Fruit fly (Drosophila melanogaster) whole organism, embryonic: ENCODE measurements around the gene Or22c.

Experiments used
- Bdp1 ChIP-seq: fragments of 200-800 bp; sonication (Bioruptor generic); optimal IDR thresholded peaks from 3 replicates; lab custom pipeline; 2016; ENCODE audit warnings: missing biosample characterization, missing genetic modification characterization
- CG1024 ChIP-seq: fragments of 200-800 bp; sonication (Bioruptor generic); IDR thresholded peaks from 2 replicates; pipeline ENCODE4 v1.3.6; 2022; ENCODE audit warnings: missing biosample characterization, missing genetic modification characterization
- CG10462 ChIP-seq: fragments of 200-800 bp; sonication (Bioruptor generic); optimal IDR thresholded peaks from 2 replicates; lab custom pipeline; 2016; ENCODE audit warnings: missing biosample characterization, missing genetic modification characterization
- CG10543 ChIP-seq: fragments of 200-800 bp; sonication (Bioruptor generic); optimal IDR thresholded peaks from 3 replicates; lab custom pipeline; 2017; ENCODE audit warnings: missing biosample characterization, mild to moderate bottlenecking, missing genetic modification characterization, moderate library complexity
- CG10959 ChIP-seq: fragments of 200-800 bp; sonication (Bioruptor generic); IDR thresholded peaks from 2 replicates; pipeline ENCODE4 v1.3.6; 2022; ENCODE audit warnings: missing biosample characterization, missing genetic modification characterization
- CG11085 ChIP-seq: fragments of 200-800 bp; sonication (Bioruptor generic); IDR thresholded peaks from 2 replicates; pipeline ENCODE4 v1.3.6; 2022; ENCODE audit warnings: missing biosample characterization, missing genetic modification characterization
- CG11093 ChIP-seq: fragments of 200-800 bp; sonication (Bioruptor generic); IDR thresholded peaks from 3 replicates; pipeline ENCODE4 v1.3.6; 2022; ENCODE audit warnings: missing biosample characterization, missing genetic modification characterization
- CG11696 ChIP-seq: fragments of 200-800 bp; sonication (Bioruptor generic); IDR thresholded peaks from 2 replicates; pipeline ENCODE4 v1.3.6; 2022; ENCODE audit warnings: missing biosample characterization, missing genetic modification characterization
- CG14667 ChIP-seq: fragments of 200-800 bp; sonication (Bioruptor generic); IDR thresholded peaks from 2 replicates; pipeline ENCODE4 v1.3.6; 2022; ENCODE audit warnings: missing biosample characterization, missing genetic modification characterization
- CG14965 ChIP-seq: fragments of 200-800 bp; sonication (Bioruptor generic); optimal IDR thresholded peaks from 2 replicates; lab custom pipeline; 2016; ENCODE audit warnings: missing biosample characterization, missing genetic modification characterization, borderline replicate concordance
- CG15011 ChIP-seq: fragments of 200-800 bp; sonication (Bioruptor generic); optimal IDR thresholded peaks from 3 replicates; lab custom pipeline; 2018; ENCODE audit warnings: missing biosample characterization, mild to moderate bottlenecking, missing genetic modification characterization
- CG1603 ChIP-seq: fragments of 200-800 bp; sonication (Bioruptor generic); optimal IDR thresholded peaks from 2 replicates; lab custom pipeline; 2019; ENCODE audit warnings: missing biosample characterization, mild to moderate bottlenecking, missing genetic modification characterization, moderate library complexity
- CG16813 ChIP-seq: fragments of 200-800 bp; sonication (Bioruptor generic); IDR thresholded peaks from 3 replicates; pipeline ENCODE4 v1.3.6; 2022; ENCODE audit warnings: missing biosample characterization, missing genetic modification characterization; ENCODE audit not compliant: partially characterized antibody
- CG17612 ChIP-seq: fragments of 200-800 bp; sonication (Bioruptor generic); IDR thresholded peaks from 2 replicates; pipeline ENCODE4 v1.3.6; 2022; ENCODE audit warnings: missing biosample characterization, missing genetic modification characterization
- CG18011 ChIP-seq: fragments of 200-800 bp; sonication (Bioruptor generic); optimal IDR thresholded peaks from 2 replicates; lab custom pipeline; 2017; ENCODE audit warnings: missing biosample characterization, missing genetic modification characterization, mild to moderate bottlenecking, moderate library complexity, missing genotype
- CG2120 ChIP-seq: fragments of 200-800 bp; sonication (Bioruptor generic); optimal IDR thresholded peaks from 3 replicates; lab custom pipeline; 2016; ENCODE audit warnings: missing biosample characterization, missing genetic modification characterization
- CG2199 ChIP-seq: fragments of 200-800 bp; sonication (Bioruptor generic); IDR thresholded peaks from 3 replicates; pipeline ENCODE4 v1.3.6; 2022; ENCODE audit warnings: missing biosample characterization, missing genetic modification characterization
- CG2678 ChIP-seq: fragments of 200-800 bp; sonication (Bioruptor generic); optimal IDR thresholded peaks from 3 replicates; lab custom pipeline; 2019; ENCODE audit warnings: missing biosample characterization, mild to moderate bottlenecking, missing genetic modification characterization, moderate library complexity
- CG3847 ChIP-seq: fragments of 200-800 bp; sonication (Bioruptor generic); IDR thresholded peaks from 2 replicates; pipeline ENCODE4 v1.3.6; 2022; ENCODE audit warnings: missing biosample characterization, missing genetic modification characterization
- CG42726 ChIP-seq: fragments of 200-800 bp; sonication (Bioruptor generic); IDR thresholded peaks from 2 replicates; pipeline ENCODE4 v1.3.6; 2022; ENCODE audit warnings: missing biosample characterization, missing genetic modification characterization; ENCODE audit not compliant: partially characterized antibody
- CG6791 ChIP-seq: fragments of 200-800 bp; sonication (Bioruptor generic); IDR thresholded peaks from 3 replicates; pipeline ENCODE4 v1.3.6; 2022; ENCODE audit warnings: missing biosample characterization, missing genetic modification characterization; ENCODE audit not compliant: partially characterized antibody
- CG7839 ChIP-seq: fragments of 200-800 bp; sonication (Bioruptor generic); optimal IDR thresholded peaks from 3 replicates; lab custom pipeline; 2018; ENCODE audit warnings: missing biosample characterization, mild to moderate bottlenecking, missing genetic modification characterization, moderate library complexity
- CG8359 ChIP-seq: fragments of 200-800 bp; sonication (Bioruptor generic); optimal IDR thresholded peaks from 2 replicates; lab custom pipeline; 2017; ENCODE audit warnings: missing biosample characterization, mild to moderate bottlenecking, missing genetic modification characterization, borderline replicate concordance
- CG8765 ChIP-seq: fragments of 200-800 bp; sonication (Bioruptor generic); IDR thresholded peaks from 2 replicates; pipeline ENCODE4 v1.3.6; 2022; ENCODE audit warnings: missing biosample characterization, missing genetic modification characterization
- Dbx ChIP-seq: fragments of 200-800 bp; sonication (Bioruptor generic); IDR thresholded peaks from 3 replicates; pipeline ENCODE4 v1.3.6; 2022; ENCODE audit warnings: missing biosample characterization, missing genetic modification characterization
- Fer3 ChIP-seq: fragments of 200-800 bp; sonication (Bioruptor generic); optimal IDR thresholded peaks from 2 replicates; lab custom pipeline; 2018; ENCODE audit warnings: missing biosample characterization, mild to moderate bottlenecking, missing genetic modification characterization, moderate library complexity
- HLH4C ChIP-seq: fragments of 200-800 bp; sonication (Bioruptor generic); IDR thresholded peaks from 3 replicates; pipeline ENCODE4 v1.3.6; 2022; ENCODE audit warnings: missing biosample characterization, missing genetic modification characterization; ENCODE audit not compliant: partially characterized antibody
- MESR4 ChIP-seq: fragments of 200-800 bp; sonication (Bioruptor generic); optimal IDR thresholded peaks from 2 replicates; lab custom pipeline; 2018; ENCODE audit warnings: missing biosample characterization, mild to moderate bottlenecking, missing genetic modification characterization, moderate library complexity
- Optix ChIP-seq: fragments of 200-800 bp; sonication (Bioruptor generic); IDR thresholded peaks from 3 replicates; pipeline ENCODE4 v1.3.6; 2022; ENCODE audit warnings: missing biosample characterization, missing genetic modification characterization
- Ravus ChIP-seq: fragments of 200-800 bp; sonication (Bioruptor generic); IDR thresholded peaks from 2 replicates; pipeline ENCODE4 v1.3.6; 2022; ENCODE audit warnings: missing biosample characterization, missing genetic modification characterization
- Rfx ChIP-seq: fragments of 200-800 bp; sonication (Bioruptor generic); IDR thresholded peaks from 2 replicates; pipeline ENCODE4 v1.3.6; 2022; ENCODE audit warnings: missing biosample characterization, missing genetic modification characterization
- Six4 ChIP-seq: fragments of 200-800 bp; sonication (Bioruptor generic); optimal IDR thresholded peaks from 2 replicates; lab custom pipeline; 2016; ENCODE audit warnings: missing biosample characterization, missing genetic modification characterization
- Sry-β ChIP-seq: fragments of 200-800 bp; sonication (Bioruptor generic); optimal IDR thresholded peaks from 2 replicates; lab custom pipeline; 2018; ENCODE audit warnings: missing biosample characterization, mild to moderate bottlenecking, missing genetic modification characterization, moderate library complexity
- Xbp1 ChIP-seq: fragments of 200-800 bp; sonication (Bioruptor generic); optimal IDR thresholded peaks from 3 replicates; lab custom pipeline; 2016; ENCODE audit warnings: missing biosample characterization, mild to moderate bottlenecking, missing genetic modification characterization
- az2 ChIP-seq: fragments of 200-800 bp; sonication (Bioruptor generic); optimal IDR thresholded peaks from 3 replicates; lab custom pipeline; 2016; ENCODE audit warnings: missing biosample characterization, missing genetic modification characterization
- dmrt99B ChIP-seq: fragments of 200-800 bp; sonication (Bioruptor generic); optimal IDR thresholded peaks from 2 replicates; lab custom pipeline; 2018; ENCODE audit warnings: missing biosample characterization, mild to moderate bottlenecking, missing genetic modification characterization, moderate library complexity
- dysf ChIP-seq: fragments of 200-800 bp; sonication (Bioruptor generic); IDR thresholded peaks from 3 replicates; pipeline ENCODE4 v1.3.6; 2022; ENCODE audit warnings: missing biosample characterization, missing genetic modification characterization
- fd102C ChIP-seq: fragments of 200-800 bp; sonication (Bioruptor generic); optimal IDR thresholded peaks from 2 replicates; lab custom pipeline; 2018; ENCODE audit warnings: missing biosample characterization, mild to moderate bottlenecking, missing genetic modification characterization, moderate library complexity
- gce ChIP-seq: fragments of 200-800 bp; sonication (Bioruptor generic); IDR thresholded peaks from 3 replicates; pipeline ENCODE4 v1.3.6; 2022; ENCODE audit warnings: missing biosample characterization, missing genetic modification characterization
- gfzf ChIP-seq: fragments of 200-800 bp; sonication (Bioruptor generic); optimal IDR thresholded peaks from 2 replicates; lab custom pipeline; 2016; ENCODE audit warnings: missing biosample characterization, mild to moderate bottlenecking, missing genetic modification characterization, moderate library complexity
- grau ChIP-seq: fragments of 200-800 bp; optimal IDR thresholded peaks from 3 replicates; lab custom pipeline; 2019; ENCODE audit warnings: missing biosample characterization, mild to moderate bottlenecking, missing genetic modification characterization, moderate library complexity
- gsb-n ChIP-seq: fragments of 200-800 bp; sonication (Bioruptor generic); optimal IDR thresholded peaks from 3 replicates; lab custom pipeline; 2018; ENCODE audit warnings: missing biosample characterization, mild to moderate bottlenecking, missing genetic modification characterization
- lab ChIP-seq: fragments of 200-800 bp; sonication (Bioruptor generic); optimal IDR thresholded peaks from 3 replicates; lab custom pipeline; 2017; ENCODE audit warnings: missing biosample characterization, missing genetic modification characterization, mild to moderate bottlenecking, moderate library complexity, missing genetic modification reagents
- lmd ChIP-seq: fragments of 200-800 bp; sonication (Bioruptor generic); IDR thresholded peaks from 2 replicates; pipeline ENCODE4 v1.3.6; 2022; ENCODE audit warnings: missing biosample characterization, missing genetic modification characterization
- prd ChIP-seq, 3 experiments: fragments of >200 bp in 2 of 3; fragments of 200-800 bp in 1 of 3; sonication (Bioruptor generic) in 1 of 3; optimal IDR thresholded peaks in 2 of 3; IDR thresholded peaks in 1 of 3; 2 replicates in 2 of 3; 3 replicates in 1 of 3; pipeline versions ENCODE4 v1.3.6 to Lab custom; 2017 to 2022; ENCODE audit warnings: missing biosample characterization in 1 of 3, missing genetic modification characterization in 1 of 3
- repo ChIP-seq: fragments of 200-800 bp; sonication (Bioruptor generic); optimal IDR thresholded peaks from 2 replicates; lab custom pipeline; 2016; ENCODE audit warnings: missing biosample characterization, missing genetic modification characterization
- ssp ChIP-seq: fragments of 200-800 bp; sonication (Bioruptor generic); IDR thresholded peaks from 2 replicates; pipeline ENCODE4 v1.3.6; 2022; ENCODE audit warnings: missing biosample characterization, missing genetic modification characterization
- tna ChIP-seq: fragments of 200-800 bp; sonication (Bioruptor generic); IDR thresholded peaks from 2 replicates; pipeline ENCODE4 v1.3.6; 2022; ENCODE audit warnings: missing biosample characterization, missing genetic modification characterization; ENCODE audit not compliant: partially characterized antibody
- ttk ChIP-seq: fragments of 200-800 bp; sonication (Bioruptor generic); IDR thresholded peaks from 2 replicates; pipeline ENCODE4 v2.1.2; 2022; ENCODE audit warnings: missing biosample characterization, missing genetic modification characterization
- wek ChIP-seq: fragments of 200-800 bp; sonication (Bioruptor generic); optimal IDR thresholded peaks from 3 replicates; lab custom pipeline; 2018; ENCODE audit warnings: missing biosample characterization, mild to moderate bottlenecking, missing genetic modification characterization, moderate library complexity

Or22c gene

dm6 chr2L:2090235-2090634 lies 35.8 kb downstream of the Or22c start (continued):
- TF ChIP-seq fd102C, result no peak
- no peak for TF ChIP-seq az2 (GFP tag; lab: Kevin White, UChicago)
- TF ChIP-seq grau (tag; lab: Kevin White, UChicago), result no peak
- TF ChIP-seq CG17612 (GFP tag; lab: Robert Waterston, UW), result no peak
- no peak for TF ChIP-seq Fer3 (tag; lab: Kevin White, UChicago)
- no peak for TF ChIP-seq Optix
- TF ChIP-seq prd (optimal IDR thresholded peaks at IDR 0.05; lab: Kevin White, UChicago), result no peak
- peak; percentile 27; the same call in 1 of the 3 replicates for TF ChIP-seq prd (GFP tag; IDR thresholded peaks at IDR 0.05; lab: Robert Waterston, UW)
- TF ChIP-seq tna (GFP tag; lab: Robert Waterston, UW), result no peak
- no peak for TF ChIP-seq Ravus (GFP tag; lab: Robert Waterston, UW)
- no peak; the same call in 1 of the 2 replicates for TF ChIP-seq CG8765 (GFP tag; lab: Robert Waterston, UW)
- peak; percentile 4 for TF ChIP-seq CG7839 (tag; lab: Kevin White, UChicago)
- peak; percentile 21; the same call in 1 of the 2 replicates for TF ChIP-seq ssp (GFP tag; lab: Robert Waterston, UW)
- no peak for TF ChIP-seq Xbp1 (GFP tag; lab: Kevin White, UChicago)
- TF ChIP-seq lab, result peak; percentile 23
- no peak for TF ChIP-seq CG18011 (GFP tag; lab: Kevin White, UChicago)
- no peak for TF ChIP-seq CG2199 (GFP tag; lab: Robert Waterston, UW)
- TF ChIP-seq dysf, result 0 out of 3 replicates have a peak, but pooled peaks have one; percentile 32
- TF ChIP-seq Sry-β (GFP tag; lab: Kevin White, UChicago), result no peak
- TF ChIP-seq CG16813 (GFP tag; lab: Robert Waterston, UW), result no peak
- TF ChIP-seq CG14965 (GFP tag; lab: Kevin White, UChicago), result no peak
- TF ChIP-seq CG11696 (GFP tag; lab: Robert Waterston, UW), result no peak
- no peak for TF ChIP-seq CG10959 (GFP tag; lab: Robert Waterston, UW)
- TF ChIP-seq ttk (GFP tag; lab: Robert Waterston, UW), result no peak
- no peak for TF ChIP-seq repo (GFP tag; lab: Kevin White, UChicago)
- no peak for TF ChIP-seq gfzf
- no peak for TF ChIP-seq wek
- peak; percentile 16 for TF ChIP-seq CG2678 (tag; lab: Kevin White, UChicago)
- no peak for TF ChIP-seq Bdp1 (GFP tag; lab: Kevin White, UChicago)
- TF ChIP-seq CG1603 (tag; lab: Kevin White, UChicago), result peak; percentile 25
- no peak for TF ChIP-seq CG15011
- peak; percentile 17 for TF ChIP-seq dmrt99B (tag; lab: Kevin White, UChicago)
- no peak for TF ChIP-seq CG14667 (GFP tag; lab: Robert Waterston, UW)
- TF ChIP-seq Six4 (GFP tag; lab: Kevin White, UChicago), result no peak
- peak; percentile 24; the same call in 1 of the 2 replicates for TF ChIP-seq lmd (GFP tag; lab: Robert Waterston, UW)
- no peak for TF ChIP-seq CG11085 (GFP tag; lab: Robert Waterston, UW)
- no peak for TF ChIP-seq CG2120
- TF ChIP-seq MESR4 (GFP tag; lab: Kevin White, UChicago), result no peak
- no peak for TF ChIP-seq Dbx (GFP tag; lab: Robert Waterston, UW)
- TF ChIP-seq CG6791 (GFP tag; lab: Robert Waterston, UW), result no peak
- TF ChIP-seq Rfx, result peak; percentile 29; the same call in 1 of the 2 replicates
- TF ChIP-seq CG11093 (GFP tag; lab: Robert Waterston, UW), result no peak
- no peak for TF ChIP-seq CG10543 (GFP tag; lab: Kevin White, UChicago)
- TF ChIP-seq gsb-n, result no peak
- no peak for TF ChIP-seq HLH4C (GFP tag; lab: Robert Waterston, UW)
- TF ChIP-seq CG8359 (GFP tag; lab: Kevin White, UChicago), result no peak
- TF ChIP-seq CG10462 (GFP tag; lab: Kevin White, UChicago), result no peak
- no peak for TF ChIP-seq CG3847 (GFP tag; lab: Robert Waterston, UW)
- no peak for TF ChIP-seq CG42726 (GFP tag; lab: Robert Waterston, UW)
- no peak for TF ChIP-seq gce (GFP tag; lab: Robert Waterston, UW)
- no peak for TF ChIP-seq CG1024
